Worm (Caenorhabditis elegans) whole organism, L1 larva: ENCODE measurements around the gene T03F6.9.

Source experiments
- aly-2 ChIP-seq: fragments of 150-350 bp; optimal IDR thresholded peaks from 2 replicates; lab custom pipeline; 2014; ENCODE audit warnings: missing biosample characterization, missing genetic modification characterization
- fos-1 ChIP-seq: fragments of 150-350 bp; optimal IDR thresholded peaks from 2 replicates; lab custom pipeline; 2014; ENCODE audit warnings: missing biosample characterization, missing genetic modification characterization
- irx-1 ChIP-seq: sonication (generic microtip); optimal IDR thresholded peaks from 2 replicates; lab custom pipeline; 2016; ENCODE audit warnings: missing genetic modification characterization, missing compliant biosample characterization
- lin-35 ChIP-seq, 2 experiments: fragments of 150-350 bp; optimal IDR thresholded peaks; 2 replicates each; lab custom pipeline; 2014; ENCODE audit warnings: missing biosample characterization in 2 of 2, missing genetic modification characterization in 2 of 2, missing genetic modification reagents in 2 of 2
- nhr-11 ChIP-seq: fragments of 150-350 bp; optimal IDR thresholded peaks from 2 replicates; lab custom pipeline; 2014; ENCODE audit warnings: missing biosample characterization, missing genetic modification characterization
- nhr-77 ChIP-seq: fragments of 150-350 bp; optimal IDR thresholded peaks from 2 replicates; lab custom pipeline; 2014; ENCODE audit warnings: missing biosample characterization, missing genetic modification characterization
- unc-62 ChIP-seq: fragments of 150-350 bp; optimal IDR thresholded peaks from 2 replicates; lab custom pipeline; 2014; ENCODE audit warnings: missing biosample characterization, missing genetic modification reagents, missing genetic modification characterization
- vab-15 ChIP-seq: sonication (generic microtip); optimal IDR thresholded peaks from 2 replicates; lab custom pipeline; 2017; ENCODE audit warnings: missing genotype, mild to moderate bottlenecking, missing genetic modification characterization, missing compliant biosample characterization

- TF ChIP-seq nhr-11 (tag; lab: Kevin White, UChicago) (no peak), fos-1 (tag; lab: Kevin White, UChicago) (no peak), nhr-77 (tag; lab: Kevin White, UChicago) (no peak), aly-2 (tag; lab: Kevin White, UChicago) (no peak), vab-15 (no peak), lin-35 (GFP tag; optimal IDR thresholded peaks at IDR 0.05; lab: Kevin White, UChicago) (no peak), unc-62 (no peak), irx-1 (tag; lab: Kevin White, UChicago) (no peak)
Measured at ce11 chrIII:13389078-13389477, 18.2 kb upstream of the T03F6.9 start, which contains the start of gene T03F6.3.
